Fruit fly (Drosophila melanogaster): Measurements from ENCODE around the gene CG14230.

The CG14230 gene

DNA sequence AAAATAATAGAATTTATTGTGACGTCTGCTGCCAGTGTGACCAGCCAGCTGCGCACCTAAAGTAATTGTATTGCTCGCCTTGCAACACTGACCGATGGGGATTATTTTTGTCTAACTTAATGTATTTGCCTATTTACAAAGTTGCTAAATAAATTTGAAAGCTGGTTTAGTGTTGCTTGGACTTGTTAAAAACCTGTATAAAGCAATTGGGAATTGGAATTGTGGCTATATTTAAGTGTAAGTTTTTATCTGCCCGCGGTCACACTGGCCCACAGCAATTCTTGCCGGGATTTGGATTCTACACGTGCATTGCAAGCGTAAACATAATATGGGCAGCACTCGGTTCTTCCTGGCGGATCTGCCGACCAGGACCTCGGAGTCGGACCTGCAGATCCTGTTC lies at the start of gene CG14230, which contains the start of gene CG14232:
CG14230 (plus strand) TSS at position 94 of the 400 bp plus-strand sequence.
CG14232 (minus strand) TSS at position 177 of the 400 bp plus-strand sequence.
- TF ChIP-seq cic (GFP tag; optimal IDR thresholded peaks at IDR 0.05) (no peak), CG7101 (tag; optimal IDR thresholded peaks at IDR 0.05) (peak; percentile 55), ovo (GFP tag; optimal IDR thresholded peaks at IDR 0.05) (no peak), Hr96 (GFP tag; optimal IDR thresholded peaks at IDR 0.05) (no peak), bab1 (GFP tag; optimal IDR thresholded peaks at IDR 0.05) (peak; percentile 37), kay (GFP tag; ENCODE audit: borderline replicate concordance) (no peak), CG11617 (GFP tag; optimal IDR thresholded peaks at IDR 0.05) (no peak), tj (GFP tag; optimal IDR thresholded peaks at IDR 0.05) (no peak), Crg-1 (GFP tag; optimal IDR thresholded peaks at IDR 0.05) (peak; percentile 51), Mnt (GFP tag; optimal IDR thresholded peaks at IDR 0.05) (peak; percentile 96), pad (GFP tag; optimal IDR thresholded peaks at IDR 0.05) (peak; percentile 18), cnc (optimal IDR thresholded peaks at IDR 0.05) (no peak), CG1620 (GFP tag; optimal IDR thresholded peaks at IDR 0.05) (peak; percentile 55), CG33017 (tag; optimal IDR thresholded peaks at IDR 0.05) (peak; percentile 10), CG14711 (tag; optimal IDR thresholded peaks at IDR 0.05) (peak; percentile 50), CG12768 (GFP tag; optimal IDR thresholded peaks at IDR 0.05) (no peak)

DNA sequence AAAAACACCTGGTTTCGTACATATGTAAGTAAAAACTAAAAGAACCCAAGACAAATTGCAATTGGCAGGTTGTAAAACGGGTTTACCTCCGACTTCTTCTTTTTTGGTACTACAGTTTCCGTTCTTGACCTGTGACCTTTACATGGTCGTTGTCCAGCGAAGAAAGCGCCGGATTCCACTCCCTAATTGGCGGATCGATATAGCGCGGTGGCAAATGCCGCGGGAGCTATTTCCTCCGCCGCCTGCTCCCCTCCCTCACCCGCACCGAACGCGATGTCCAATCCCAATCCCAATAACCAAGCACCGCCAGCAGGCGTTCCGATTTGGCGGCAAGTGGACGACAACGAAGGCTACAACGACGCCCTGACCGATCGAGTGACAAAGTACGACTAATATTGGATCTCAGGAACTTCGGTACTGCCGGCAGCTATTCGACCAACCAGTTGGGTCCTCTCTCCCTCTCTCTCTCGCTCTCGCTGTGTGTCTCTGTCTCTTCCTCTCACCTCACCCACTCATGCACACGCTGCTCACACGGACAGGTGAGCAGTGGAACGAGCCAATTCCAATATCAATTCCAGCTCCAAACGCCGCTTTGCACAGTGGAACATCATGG lies 41.3 kb upstream of the CG14230 start:
- TF ChIP-seq bab1 (GFP tag; optimal IDR thresholded peaks at IDR 0.05) (peak; percentile 40), toe (GFP tag; optimal IDR thresholded peaks at IDR 0.05) (no peak), CG1620 (GFP tag; optimal IDR thresholded peaks at IDR 0.05) (peak; percentile 29), CG12768 (GFP tag; optimal IDR thresholded peaks at IDR 0.05) (peak; percentile 1), pad (GFP tag; optimal IDR thresholded peaks at IDR 0.05) (no peak), CG7101 (tag; optimal IDR thresholded peaks at IDR 0.05) (no peak), CG14711 (tag; optimal IDR thresholded peaks at IDR 0.05) (no peak), cic (GFP tag; optimal IDR thresholded peaks at IDR 0.05) (no peak), kay (GFP tag; ENCODE audit: borderline replicate concordance) (no peak), Clk (GFP tag; optimal IDR thresholded peaks at IDR 0.05) (no peak)

DNA sequence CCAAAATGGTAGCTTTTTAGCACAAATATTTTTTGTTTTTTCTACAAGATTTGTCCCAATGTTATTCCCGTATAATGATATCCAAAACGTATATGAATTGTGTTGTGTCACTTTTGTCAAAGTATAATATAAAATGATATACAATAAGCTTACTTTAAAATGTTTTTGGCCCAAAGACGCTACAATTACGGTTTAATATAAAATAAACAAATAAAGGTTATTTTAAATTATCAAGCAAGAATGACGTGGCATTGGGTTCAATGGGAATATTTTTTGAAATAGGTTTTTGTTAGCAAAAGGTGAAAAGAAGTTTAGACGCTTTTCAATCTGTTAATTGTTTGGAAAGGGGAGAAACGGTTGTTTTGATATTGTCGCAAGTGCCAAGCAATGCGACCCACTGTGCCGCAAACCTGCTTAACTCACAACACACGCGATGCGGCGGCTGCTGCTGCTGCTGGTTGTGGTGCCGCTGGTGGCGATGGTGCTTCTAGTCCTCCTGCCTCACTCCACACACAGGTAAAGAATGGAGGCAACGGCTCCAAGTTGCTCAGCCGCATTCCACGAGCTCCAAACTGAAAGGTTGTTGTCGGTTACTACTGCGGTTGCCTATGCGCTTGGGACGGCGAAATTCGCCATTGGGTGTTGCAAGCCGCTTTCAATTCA lies 40.6 kb upstream of the CG14230 start:
- TF ChIP-seq CG7045 (GFP tag; optimal IDR thresholded peaks at IDR 0.05) (peak; percentile 17), CG12768 (GFP tag; optimal IDR thresholded peaks at IDR 0.05) (no peak), tj (GFP tag; optimal IDR thresholded peaks at IDR 0.05) (peak; percentile 17), CG5204 (GFP tag; optimal IDR thresholded peaks at IDR 0.05) (peak; percentile 50), cic (GFP tag; optimal IDR thresholded peaks at IDR 0.05) (no peak), pad (GFP tag; optimal IDR thresholded peaks at IDR 0.05) (peak; percentile 8), CG7101 (tag; optimal IDR thresholded peaks at IDR 0.05) (peak; percentile 47), CG11617 (GFP tag; optimal IDR thresholded peaks at IDR 0.05) (peak; percentile 60), cnc (optimal IDR thresholded peaks at IDR 0.05) (no peak), CG1620 (GFP tag; optimal IDR thresholded peaks at IDR 0.05) (no peak), ovo (GFP tag; optimal IDR thresholded peaks at IDR 0.05) (peak; percentile 19)

DNA sequence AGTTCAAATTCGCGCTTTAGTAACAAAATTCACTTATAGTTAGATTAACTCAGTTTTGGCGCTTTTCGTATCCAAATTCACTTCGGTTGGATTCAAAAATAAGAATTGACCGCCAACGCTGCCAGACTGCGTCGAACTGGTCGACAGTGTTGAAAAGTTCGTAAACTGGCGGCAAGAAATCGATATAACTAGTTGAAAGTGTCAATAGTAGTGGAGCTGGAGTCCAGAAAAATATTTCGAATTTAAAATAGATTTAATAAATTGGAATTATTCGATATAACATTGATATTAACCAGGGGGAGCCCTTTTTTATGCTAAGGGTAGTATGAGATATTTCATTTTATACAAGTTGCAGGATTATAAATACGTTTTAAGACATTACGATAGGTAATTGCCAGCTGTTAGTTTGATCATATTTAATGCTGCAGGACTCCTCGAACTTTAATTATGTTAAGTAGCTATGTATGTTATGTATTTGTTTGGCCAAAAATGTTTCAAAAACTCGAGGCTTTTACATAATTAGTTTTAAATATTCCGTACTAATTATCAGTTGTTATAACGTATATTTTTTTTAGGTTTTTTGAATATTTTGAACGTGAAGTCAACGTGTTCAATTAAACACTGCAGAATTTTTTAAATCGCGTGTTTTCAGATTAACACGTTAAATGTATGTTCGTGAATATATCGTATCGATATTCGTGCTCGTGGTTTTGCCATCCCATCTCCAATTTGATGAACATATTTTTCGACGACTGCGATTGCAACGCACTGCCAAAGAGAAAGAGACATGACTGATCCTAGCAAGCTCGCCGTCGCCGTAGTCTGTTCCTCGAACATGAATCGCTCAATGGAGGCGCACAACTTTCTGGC lies 39.9 kb upstream of the CG14230 start, which contains the start of the genes CG14223 and Ssu72:
CG14223 (minus strand) TSS at position 113 of the 870 bp plus-strand sequence.
Ssu72 (plus strand) TSS at position 703 of the 870 bp plus-strand sequence.
- TF ChIP-seq toe (GFP tag; optimal IDR thresholded peaks at IDR 0.05) (no peak), CG14711 (tag; optimal IDR thresholded peaks at IDR 0.05) (no peak), CG12768 (GFP tag; optimal IDR thresholded peaks at IDR 0.05) (no peak), ovo (GFP tag; optimal IDR thresholded peaks at IDR 0.05) (no peak), Mnt (GFP tag; optimal IDR thresholded peaks at IDR 0.05) (peak; percentile 47), cic (GFP tag; optimal IDR thresholded peaks at IDR 0.05) (no peak), Hr96 (GFP tag; optimal IDR thresholded peaks at IDR 0.05) (peak; percentile 23), cnc (optimal IDR thresholded peaks at IDR 0.05) (no peak), Clk (GFP tag; optimal IDR thresholded peaks at IDR 0.05) (no peak), bab1 (GFP tag; optimal IDR thresholded peaks at IDR 0.05) (no peak), CG7045 (GFP tag; optimal IDR thresholded peaks at IDR 0.05) (no peak), pad (GFP tag; optimal IDR thresholded peaks at IDR 0.05) (no peak), Crg-1 (GFP tag; optimal IDR thresholded peaks at IDR 0.05) (peak; percentile 4), CG1620 (GFP tag; optimal IDR thresholded peaks at IDR 0.05) (peak; percentile 69), tj (GFP tag; optimal IDR thresholded peaks at IDR 0.05) (no peak), kay (GFP tag; ENCODE audit: borderline replicate concordance) (no peak), CG33017 (tag; optimal IDR thresholded peaks at IDR 0.05) (no peak), CG11617 (GFP tag; optimal IDR thresholded peaks at IDR 0.05) (no peak), CG7101 (tag; optimal IDR thresholded peaks at IDR 0.05) (peak; percentile 22), CG5204 (GFP tag; optimal IDR thresholded peaks at IDR 0.05) (peak; percentile 42)

DNA sequence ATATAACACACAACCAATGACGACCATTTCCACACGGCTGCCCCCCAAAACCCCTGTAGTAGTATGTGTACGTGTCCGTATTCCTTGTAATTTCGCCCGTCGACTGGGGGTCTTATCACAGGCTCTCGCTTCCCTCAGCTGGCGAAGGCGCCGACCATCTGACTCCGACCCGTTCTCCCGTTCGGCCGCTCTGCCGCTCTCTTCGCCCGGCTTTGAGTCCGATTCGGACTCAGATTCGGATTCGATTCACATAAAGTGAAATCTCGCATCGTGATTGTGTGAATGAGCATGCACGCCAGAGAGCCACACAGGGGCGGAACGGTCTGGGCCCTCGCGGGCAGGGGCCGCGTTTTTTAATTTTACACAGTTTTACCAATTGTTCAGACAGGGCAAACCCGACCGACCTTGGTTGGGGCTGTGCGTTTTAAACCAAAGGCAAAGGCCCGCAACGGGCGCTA lies 38.3 kb upstream of the CG14230 start:
- TF ChIP-seq Crg-1 (GFP tag; optimal IDR thresholded peaks at IDR 0.05) (no peak), kay (GFP tag; ENCODE audit: borderline replicate concordance) (no peak), CG7101 (tag; optimal IDR thresholded peaks at IDR 0.05) (peak; percentile 31), bab1 (GFP tag; optimal IDR thresholded peaks at IDR 0.05) (peak; percentile 72), CG12768 (GFP tag; optimal IDR thresholded peaks at IDR 0.05) (peak; percentile 28), pad (GFP tag; optimal IDR thresholded peaks at IDR 0.05) (no peak), Clk (GFP tag; optimal IDR thresholded peaks at IDR 0.05) (no peak), CG5204 (GFP tag; optimal IDR thresholded peaks at IDR 0.05) (no peak), cnc (optimal IDR thresholded peaks at IDR 0.05) (no peak), CG7045 (GFP tag; optimal IDR thresholded peaks at IDR 0.05) (no peak), cic (GFP tag; optimal IDR thresholded peaks at IDR 0.05) (peak; percentile 99), ovo (GFP tag; optimal IDR thresholded peaks at IDR 0.05) (no peak), CG11617 (GFP tag; optimal IDR thresholded peaks at IDR 0.05) (peak; percentile 24), CG14711 (tag; optimal IDR thresholded peaks at IDR 0.05) (no peak), Hr96 (GFP tag; optimal IDR thresholded peaks at IDR 0.05) (peak; percentile 43), CG1620 (GFP tag; optimal IDR thresholded peaks at IDR 0.05) (peak; percentile 49), toe (GFP tag; optimal IDR thresholded peaks at IDR 0.05) (peak; percentile 2), tj (GFP tag; optimal IDR thresholded peaks at IDR 0.05) (peak; percentile 48), Mnt (GFP tag; optimal IDR thresholded peaks at IDR 0.05) (peak; percentile 72)
